Worm (Caenorhabditis elegans) whole organism, L3 larva: ENCODE data around the gene tre-2.

ENCODE experiments used
- R02D3.7 ChIP-seq: fragments of 150-350 bp; optimal IDR thresholded peaks from 2 replicates; lab custom pipeline; 2014; ENCODE audit warnings: missing biosample characterization, missing genetic modification characterization
- ceh-16 ChIP-seq: sonication (generic microtip); optimal IDR thresholded peaks from 2 replicates; lab custom pipeline; 2017; ENCODE audit warnings: missing biosample characterization, missing genetic modification characterization
- ceh-28 ChIP-seq: fragments of 150-350 bp; optimal IDR thresholded peaks from 2 replicates; lab custom pipeline; 2014; ENCODE audit warnings: missing biosample characterization, missing genetic modification reagents, missing genetic modification characterization
- ceh-82 ChIP-seq: fragments of 150-350 bp; optimal IDR thresholded peaks from 2 replicates; lab custom pipeline; 2014; ENCODE audit warnings: missing biosample characterization, missing genetic modification characterization
- ceh-9 ChIP-seq: sonication (generic microtip); optimal IDR thresholded peaks from 2 replicates; lab custom pipeline; 2018; ENCODE audit warnings: missing biosample characterization, missing genetic modification characterization
- egl-27 ChIP-seq: sonication (generic microtip); optimal IDR thresholded peaks from 4 replicates; lab custom pipeline; 2017; ENCODE audit warnings: missing biosample characterization, missing genetic modification reagents, missing genetic modification characterization
- elt-1 ChIP-seq: fragments of 150-350 bp; optimal IDR thresholded peaks from 2 replicates; lab custom pipeline; 2014; ENCODE audit warnings: missing biosample characterization, missing genetic modification characterization
- elt-2 ChIP-seq: sonication (generic microtip); optimal IDR thresholded peaks from 2 replicates; lab custom pipeline; 2016; ENCODE audit warnings: missing genetic modification reagents, mild to moderate bottlenecking, missing genetic modification characterization, missing compliant biosample characterization
- eor-1 ChIP-seq, 2 experiments: fragments of 150-350 bp; optimal IDR thresholded peaks; 2 replicates each; lab custom pipeline; 2014 to 2018; ENCODE audit warnings: missing biosample characterization in 2 of 2, missing genetic modification characterization in 2 of 2
- fkh-10 ChIP-seq: sonication (generic microtip); optimal IDR thresholded peaks from 2 replicates; lab custom pipeline; 2017; ENCODE audit warnings: missing biosample characterization, missing genetic modification reagents, missing genetic modification characterization
- fkh-2 ChIP-seq: fragments of 150-350 bp; optimal IDR thresholded peaks from 2 replicates; lab custom pipeline; 2014; ENCODE audit warnings: missing biosample characterization, missing genetic modification reagents, missing genetic modification characterization
- hmg-11 ChIP-seq: sonication (generic microtip); optimal IDR thresholded peaks from 2 replicates; lab custom pipeline; 2016; ENCODE audit warnings: missing genetic modification characterization, missing compliant biosample characterization
- jun-1 ChIP-seq: fragments of 150-350 bp; optimal IDR thresholded peaks from 2 replicates; lab custom pipeline; 2014; ENCODE audit warnings: missing biosample characterization, missing genetic modification reagents, missing genetic modification characterization
- lin-15B ChIP-seq: fragments of 150-350 bp; optimal IDR thresholded peaks from 2 replicates; lab custom pipeline; 2014; ENCODE audit warnings: missing biosample characterization, missing genetic modification characterization
- lin-39 ChIP-seq: fragments of 150-350 bp; optimal IDR thresholded peaks from 2 replicates; lab custom pipeline; 2018; ENCODE audit warnings: missing biosample characterization, missing genetic modification reagents, missing genetic modification characterization
- lsy-12 ChIP-seq: sonication (generic microtip); optimal IDR thresholded peaks from 2 replicates; lab custom pipeline; 2016; ENCODE audit warnings: mild to moderate bottlenecking, missing genetic modification characterization, missing compliant biosample characterization
- mdl-1 ChIP-seq: fragments of 150-350 bp; optimal IDR thresholded peaks from 2 replicates; lab custom pipeline; 2014; ENCODE audit warnings: missing biosample characterization, missing genetic modification characterization
- mml-1 ChIP-seq: fragments of 150-350 bp; sonication (generic microtip); optimal IDR thresholded peaks from 3 replicates; lab custom pipeline; 2014; ENCODE audit warnings: missing biosample characterization, missing genetic modification characterization
- nfya-1 ChIP-seq: sonication (generic microtip); optimal IDR thresholded peaks from 2 replicates; lab custom pipeline; 2017; ENCODE audit warnings: missing genetic modification characterization, mild to moderate bottlenecking, missing compliant biosample characterization, antibody characterized with exemption, moderate library complexity; ENCODE audit not compliant: insufficient read depth
- nhr-11 ChIP-seq: fragments of 150-350 bp; optimal IDR thresholded peaks from 2 replicates; lab custom pipeline; 2014; ENCODE audit warnings: missing biosample characterization, missing genetic modification characterization
- nhr-12 ChIP-seq: fragments of 150-350 bp; optimal IDR thresholded peaks from 2 replicates; lab custom pipeline; 2014; ENCODE audit warnings: missing biosample characterization, missing genetic modification characterization
- nhr-25 ChIP-seq: sonication (generic microtip); optimal IDR thresholded peaks from 2 replicates; lab custom pipeline; 2017; ENCODE audit warnings: missing biosample characterization, missing genetic modification characterization
- nhr-28 ChIP-seq: fragments of 150-350 bp; optimal IDR thresholded peaks from 2 replicates; lab custom pipeline; 2014; ENCODE audit warnings: missing biosample characterization, missing genetic modification characterization
- nhr-43 ChIP-seq: sonication (generic microtip); optimal IDR thresholded peaks from 2 replicates; lab custom pipeline; 2016; ENCODE audit warnings: mild to moderate bottlenecking, missing genetic modification characterization, missing compliant biosample characterization; ENCODE audit not compliant: poor library complexity, severe bottlenecking
- nhr-76 ChIP-seq: fragments of 150-350 bp; sonication (generic microtip); optimal IDR thresholded peaks from 5 replicates; lab custom pipeline; 2014; ENCODE audit warnings: missing biosample characterization, missing genetic modification characterization
- pha-4 ChIP-seq: fragments of 150-350 bp; optimal IDR thresholded peaks from 2 replicates; lab custom pipeline; 2014; ENCODE audit warnings: missing biosample characterization, missing genetic modification reagents, missing genetic modification characterization
- pqm-1 ChIP-seq: fragments of 150-350 bp; optimal IDR thresholded peaks from 2 replicates; lab custom pipeline; 2017; ENCODE audit warnings: missing biosample characterization, missing genetic modification characterization, inconsistent platforms
- skn-1 ChIP-seq: fragments of 150-350 bp; optimal IDR thresholded peaks from 2 replicates; lab custom pipeline; 2014; ENCODE audit warnings: missing biosample characterization, missing genetic modification characterization
- tbx-2 ChIP-seq: sonication (generic microtip); optimal IDR thresholded peaks from 2 replicates; lab custom pipeline; 2016; ENCODE audit warnings: mild to moderate bottlenecking, missing genetic modification characterization, missing compliant biosample characterization
- unc-62 ChIP-seq: fragments of 150-350 bp; sonication (generic microtip); optimal IDR thresholded peaks from 4 replicates; lab custom pipeline; 2014; ENCODE audit warnings: missing biosample characterization, missing genetic modification reagents, missing genetic modification characterization
- ztf-11 ChIP-seq: fragments of 150-350 bp; optimal IDR thresholded peaks from 2 replicates; lab custom pipeline; 2014; ENCODE audit warnings: missing biosample characterization, missing genetic modification characterization

tre-2 gene

DNA sequence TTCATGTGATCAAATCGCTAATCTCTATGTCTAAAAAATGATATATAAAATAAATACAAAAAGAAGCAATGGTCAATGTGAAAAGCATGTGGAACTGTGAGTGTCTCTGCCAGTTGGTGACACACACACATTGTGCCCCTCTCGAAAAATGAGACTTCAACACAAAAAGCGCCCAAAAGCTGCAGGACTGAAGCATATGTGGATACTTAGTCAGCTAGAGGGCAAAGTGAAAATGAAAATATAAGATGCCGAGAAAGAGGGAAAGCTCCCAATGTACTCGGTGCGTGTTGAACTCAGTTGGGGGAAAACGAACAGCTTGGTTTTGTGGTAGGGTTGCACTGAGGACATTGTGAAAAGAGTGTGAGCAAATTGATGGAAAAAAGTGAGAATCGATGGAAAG is 2.1 kb downstream of the tre-2 start:
- TF ChIP-seq lin-15B (tag; lab: Kevin White, UChicago) (peak; percentile 27), pqm-1 (tag; lab: Kevin White, UChicago) (no peak), nfya-1 (peak; percentile 82), nhr-11 (peak; percentile 31), mml-1 (tag; lab: Kevin White, UChicago) (peak; percentile 62), fkh-10 (GFP tag; lab: Kevin White, UChicago) (peak; percentile 8), ceh-28 (peak; percentile 39), lin-39 (tag; lab: Kevin White, UChicago) (peak; percentile 65), eor-1 (tag; optimal IDR thresholded peaks at IDR 0.05; lab: Kevin White, UChicago) (no peak), pha-4 (peak; percentile 87), elt-2 (tag; lab: Kevin White, UChicago) (no peak), nhr-76 (tag; lab: Kevin White, UChicago) (no peak), fkh-2 (tag; lab: Kevin White, UChicago) (peak; percentile 26), mdl-1 (tag; lab: Kevin White, UChicago) (peak; percentile 32)

- no peak for TF ChIP-seq nhr-25 (tag; lab: Kevin White, UChicago)
- TF ChIP-seq jun-1 = peak; percentile 53
- no peak for TF ChIP-seq nhr-28 (tag; lab: Kevin White, UChicago)
- TF ChIP-seq pqm-1 (tag; lab: Kevin White, UChicago) = peak; percentile 97
- no peak for TF ChIP-seq nfya-1
- no peak for TF ChIP-seq ztf-11 (tag; lab: Kevin White, UChicago)
- TF ChIP-seq fkh-10 (GFP tag; lab: Kevin White, UChicago) = no peak
- TF ChIP-seq lsy-12 (tag; lab: Kevin White, UChicago) = no peak
- TF ChIP-seq elt-2 (tag; lab: Kevin White, UChicago) = peak; percentile 98
- peak; percentile 4 for TF ChIP-seq pha-4
- TF ChIP-seq, all 47 proteins: peak for 4
Measured at ce11 chrIV:6880415-6880814, 2.8 kb downstream of the tre-2 start.

DNA sequence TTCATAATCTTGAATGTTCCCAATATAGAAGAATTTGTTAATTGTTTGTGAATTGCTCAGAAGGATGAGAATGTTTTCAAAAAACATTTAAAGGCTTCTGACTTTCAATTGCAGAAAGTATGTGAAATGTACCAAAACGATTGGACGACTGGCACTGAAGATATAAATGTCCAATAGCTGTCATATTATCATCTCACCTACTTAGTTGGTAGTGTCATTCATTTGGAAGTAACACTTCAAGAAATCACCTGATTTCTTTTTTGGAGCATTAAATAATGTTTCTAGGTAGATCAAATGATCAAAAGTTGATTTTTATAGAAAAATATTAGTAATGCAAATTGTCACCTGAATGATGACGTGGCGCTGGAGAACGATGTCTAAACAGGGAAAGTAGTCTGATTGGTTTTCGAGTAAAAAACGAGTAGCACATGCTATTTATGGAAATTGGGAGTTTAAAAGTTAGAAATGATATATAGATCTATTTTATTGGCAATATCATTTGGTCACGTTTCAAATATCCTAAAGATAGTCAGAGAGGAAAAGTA is 3.5 kb downstream of the tre-2 start:
- TF ChIP-seq nhr-11 = no peak
- no peak for TF ChIP-seq jun-1
- no peak for TF ChIP-seq ceh-9
- no peak for TF ChIP-seq lsy-12 (tag; lab: Kevin White, UChicago)
- no peak for TF ChIP-seq ceh-16 (tag; lab: Kevin White, UChicago)
- TF ChIP-seq elt-2 (tag; lab: Kevin White, UChicago) = no peak
- no peak for TF ChIP-seq lin-39 (tag; lab: Kevin White, UChicago)
- TF ChIP-seq nhr-28 (tag; lab: Kevin White, UChicago) = no peak
- no peak for TF ChIP-seq fkh-10 (GFP tag; lab: Kevin White, UChicago)
- no peak for TF ChIP-seq unc-62 (GFP tag; lab: Kevin White, UChicago)
- TF ChIP-seq tbx-2 (tag; lab: Kevin White, UChicago) = no peak
- no peak for TF ChIP-seq nhr-43 (tag; lab: Kevin White, UChicago)
- no peak for TF ChIP-seq mdl-1 (tag; lab: Kevin White, UChicago)
- no peak for TF ChIP-seq nhr-12 (tag; lab: Kevin White, UChicago)
- no peak for TF ChIP-seq fkh-2 (tag; lab: Kevin White, UChicago)
- TF ChIP-seq egl-27 (tag; lab: Kevin White, UChicago) = no peak
- TF ChIP-seq pqm-1 (tag; lab: Kevin White, UChicago) = no peak
- TF ChIP-seq hmg-11 = no peak
- TF ChIP-seq nfya-1 = no peak

- TF ChIP-seq ceh-82 (tag; lab: Kevin White, UChicago) = no peak
- peak; percentile 33 for TF ChIP-seq lin-39 (tag; lab: Kevin White, UChicago)
- TF ChIP-seq pqm-1 (tag; lab: Kevin White, UChicago) = peak; percentile 38
- TF ChIP-seq fkh-10 (GFP tag; lab: Kevin White, UChicago) = peak; percentile 72
- peak; percentile 9 for TF ChIP-seq lin-15B (tag; lab: Kevin White, UChicago)
- peak; percentile 10 for TF ChIP-seq skn-1 (tag; lab: Kevin White, UChicago)
- peak; percentile 62 for TF ChIP-seq nhr-11
- TF ChIP-seq R02D3.7 (tag; lab: Kevin White, UChicago) = no peak
- TF ChIP-seq elt-2 (tag; lab: Kevin White, UChicago) = peak; percentile 6
- no peak for TF ChIP-seq ceh-28
- TF ChIP-seq pha-4 = peak; percentile 87
- peak; percentile 15 for TF ChIP-seq fkh-2 (tag; lab: Kevin White, UChicago)
- TF ChIP-seq elt-1 (tag; lab: Kevin White, UChicago) = no peak
- no peak for TF ChIP-seq eor-1 (tag; optimal IDR thresholded peaks at IDR 0.05; lab: Kevin White, UChicago)
- TF ChIP-seq egl-27 (tag; lab: Kevin White, UChicago) = peak; percentile 13
- peak; percentile 99 for TF ChIP-seq mml-1 (tag; lab: Kevin White, UChicago)
- peak; percentile 82 for TF ChIP-seq nfya-1
Measured at ce11 chrIV:6878912-6879554, 4.2 kb downstream of the tre-2 start.
